Worm (Caenorhabditis elegans): ENCODE data around the gene arx-2.

- TF ChIP-seq med-1 (GFP tag; optimal IDR thresholded peaks at IDR 0.05; ENCODE audit: insufficient read depth) (no peak), flt-1 (GFP tag; IDR thresholded peaks at IDR 0.05) (no peak), T22C8.4 (GFP tag; IDR thresholded peaks at IDR 0.05) (no peak), klf-2 (GFP tag; conservative IDR thresholded peaks at IDR 0.05) (no peak), cog-1 (tag; optimal IDR thresholded peaks at IDR 0.05) (no peak), ref-1 (GFP tag; conservative IDR thresholded peaks at IDR 0.05) (no peak)
These were observed 44.0 kb upstream of the arx-2 start, which contains the start of gene pqn-2 for ce11 chrV:10382142-10382541.
